Worm (Caenorhabditis elegans) whole organism, L4/young adult: ENCODE results near the gene Y57G11C.48.

ENCODE experiments used
- dao-5 ChIP-seq: sonication (generic microtip); optimal IDR thresholded peaks from 2 replicates; lab custom pipeline; 2016; ENCODE audit warnings: missing genotype, missing genetic modification characterization, moderate library complexity, missing compliant biosample characterization
- him-1 ChIP-seq: sonication (generic microtip); optimal IDR thresholded peaks from 2 replicates; lab custom pipeline; 2016; ENCODE audit warnings: missing genotype, missing genetic modification reagents, missing genetic modification characterization, missing compliant biosample characterization

DNA sequence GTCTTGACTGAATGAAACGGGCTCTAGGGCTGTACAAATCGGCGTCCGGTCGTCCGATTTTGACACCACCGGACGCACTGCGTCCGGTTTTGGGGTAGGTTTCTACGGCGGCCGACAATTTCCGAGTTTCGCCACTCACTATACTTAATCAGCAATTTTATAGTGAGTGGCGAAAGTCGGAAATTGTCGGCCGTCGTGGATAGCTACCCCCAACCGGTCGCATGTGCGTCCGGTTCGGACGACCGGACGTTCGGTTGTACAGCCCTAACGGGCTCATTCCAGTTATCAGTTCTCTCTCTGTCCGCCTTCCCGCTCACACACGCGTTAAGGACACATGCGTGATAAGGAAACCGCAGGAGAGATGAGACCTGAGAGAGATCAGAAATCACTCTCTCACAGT, 11.5 kb downstream of the Y57G11C.48 start, which contains the start of gene Y57G11C.1131:
- no peak for TF ChIP-seq him-1 (tag; lab: Kevin White, UChicago)
- TF ChIP-seq dao-5, result no peak
